Worm (Caenorhabditis elegans) whole organism, L1 larva: ENCODE measurements around the gene C31C9.9.

Experiments
- ceh-63 ChIP-seq: fragments of 200-800 bp; sonication (Bioruptor generic); optimal IDR thresholded peaks from 2 replicates; lab custom pipeline; 2018; ENCODE audit warnings: mild to moderate bottlenecking, missing genetic modification characterization, missing compliant biosample characterization
- ets-5 ChIP-seq: fragments of 200-800 bp; sonication (Bioruptor generic); IDR thresholded peaks from 2 replicates; pipeline ENCODE4 v1.3.6; 2022; ENCODE audit warnings: missing genetic modification characterization, missing compliant biosample characterization
- fos-1 ChIP-seq: fragments of 150-350 bp; optimal IDR thresholded peaks from 2 replicates; lab custom pipeline; 2014; ENCODE audit warnings: missing biosample characterization, missing genetic modification characterization
- grh-1 ChIP-seq: fragments of 200-800 bp; sonication (Bioruptor generic); IDR thresholded peaks from 2 replicates; pipeline ENCODE4 v1.3.6; 2022; ENCODE audit warnings: missing genetic modification reagents, missing genetic modification characterization, missing compliant biosample characterization
- hlh-4 ChIP-seq: sonication (generic microtip); optimal IDR thresholded peaks from 2 replicates; lab custom pipeline; 2016; ENCODE audit warnings: mild to moderate bottlenecking, missing genetic modification characterization, missing compliant biosample characterization
- mdl-1 ChIP-seq, 2 experiments: fragments of 150-350 bp; optimal IDR thresholded peaks; 2 replicates each; lab custom pipeline; 2014 to 2017; ENCODE audit warnings: missing biosample characterization in 2 of 2, missing genetic modification characterization in 2 of 2, inconsistent platforms in 1 of 2
- mef-2 ChIP-seq: fragments of 150-350 bp; optimal IDR thresholded peaks from 2 replicates; lab custom pipeline; 2014; ENCODE audit warnings: missing biosample characterization, missing genetic modification characterization
- nhr-11 ChIP-seq: fragments of 150-350 bp; optimal IDR thresholded peaks from 2 replicates; lab custom pipeline; 2014; ENCODE audit warnings: missing biosample characterization, missing genetic modification characterization
- nhr-12 ChIP-seq: sonication (generic microtip); optimal IDR thresholded peaks from 2 replicates; lab custom pipeline; 2017; ENCODE audit warnings: missing biosample characterization, missing genetic modification characterization
- nhr-76 ChIP-seq: sonication (generic microtip); optimal IDR thresholded peaks from 2 replicates; lab custom pipeline; 2017; ENCODE audit warnings: missing biosample characterization, missing genetic modification characterization
- nhr-84 ChIP-seq: sonication (generic microtip); optimal IDR thresholded peaks from 2 replicates; lab custom pipeline; 2017; ENCODE audit warnings: missing biosample characterization, missing genetic modification characterization
- ztf-11 ChIP-seq, 2 experiments: sonication (generic microtip); optimal IDR thresholded peaks; 2 replicates each; lab custom pipeline; 2016 to 2017; ENCODE audit warnings: missing genetic modification characterization in 2 of 2, missing biosample characterization in 1 of 2, missing compliant biosample characterization in 1 of 2
- ztf-4 ChIP-seq: fragments of 150-350 bp; optimal IDR thresholded peaks from 2 replicates; lab custom pipeline; 2014; ENCODE audit warnings: missing biosample characterization, missing genetic modification characterization

DNA sequence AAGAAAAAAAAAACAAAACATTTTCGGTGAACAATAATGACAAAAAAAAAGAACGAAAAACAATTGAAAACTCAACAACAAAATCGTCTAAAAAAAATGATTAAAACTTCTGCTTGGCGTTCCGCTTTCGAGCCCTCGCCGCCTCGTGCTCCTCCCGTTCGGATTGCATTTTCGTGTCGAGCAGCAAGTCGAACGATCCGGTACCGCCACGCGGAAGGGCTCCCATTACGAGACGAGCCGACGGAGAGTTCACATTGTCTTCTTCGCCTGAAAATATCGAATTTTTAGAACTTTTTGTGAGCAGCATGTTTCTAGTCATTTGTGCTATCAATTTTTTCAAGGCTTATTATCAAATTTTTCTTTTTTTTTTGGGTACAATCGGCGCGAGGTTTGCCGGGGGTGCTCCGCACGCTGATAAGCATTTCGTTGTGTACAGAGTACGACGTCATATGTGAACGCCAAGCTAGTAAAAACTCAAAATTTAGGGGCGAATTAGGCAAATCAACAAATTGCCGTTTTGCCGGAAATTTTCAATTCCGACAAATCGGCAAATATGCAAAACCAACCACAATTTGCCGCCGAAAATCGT lies 16.0 kb downstream of the C31C9.9 start:
- TF ChIP-seq ztf-4 (tag; lab: Kevin White, UChicago) = no peak
- TF ChIP-seq hlh-4 (tag; lab: Kevin White, UChicago) = no peak
- no peak for TF ChIP-seq nhr-12 (tag; lab: Kevin White, UChicago)
- TF ChIP-seq fos-1 (tag; lab: Kevin White, UChicago) = no peak
- no peak for TF ChIP-seq mef-2 (tag; lab: Kevin White, UChicago)
- no peak for TF ChIP-seq nhr-84 (tag; lab: Kevin White, UChicago)
- TF ChIP-seq ceh-63 (GFP tag; lab: Kevin White, UChicago) = no peak
- no peak for TF ChIP-seq grh-1 (GFP tag; lab: Robert Waterston, UW)
- TF ChIP-seq mdl-1 (tag; optimal IDR thresholded peaks at IDR 0.05; lab: Kevin White, UChicago) = no peak
- TF ChIP-seq ets-5 (GFP tag; lab: Robert Waterston, UW) = no peak
- no peak for TF ChIP-seq nhr-11
- TF ChIP-seq ztf-11 (tag; optimal IDR thresholded peaks at IDR 0.05; lab: Kevin White, UChicago) = no peak
- no peak for TF ChIP-seq nhr-76
